Worm (Caenorhabditis elegans) whole organism, early embryonic: ENCODE data around the gene nhr-280.
"Not testable (repeated sequence)": the region's sequence is repeated elsewhere in the genome, so short reads cannot be mapped to it uniquely, and the experiment has no call there.

Experiments
- B0310.2 ChIP-seq: sonication (generic microtip); optimal IDR thresholded peaks from 2 replicates; lab custom pipeline; 2016; ENCODE audit warnings: mild to moderate bottlenecking, missing genetic modification characterization, missing compliant biosample characterization
- F13C5.2 ChIP-seq: sonication (generic microtip); optimal IDR thresholded peaks from 2 replicates; lab custom pipeline; 2017; ENCODE audit warnings: mild to moderate bottlenecking, missing genetic modification characterization, inconsistent platforms, missing compliant biosample characterization
- aly-1 ChIP-seq: sonication (generic microtip); optimal IDR thresholded peaks from 2 replicates; lab custom pipeline; 2016; ENCODE audit warnings: missing genetic modification characterization, missing compliant biosample characterization
- ama-1 ChIP-seq: fragments of 150-350 bp; optimal IDR thresholded peaks from 2 replicates; lab custom pipeline; 2014
- ceh-13 ChIP-seq: fragments of 200-800 bp; sonication (Bioruptor generic); optimal IDR thresholded peaks from 2 replicates; lab custom pipeline; 2018; ENCODE audit warnings: mild to moderate bottlenecking, missing genetic modification characterization, missing compliant biosample characterization
- ceh-36 ChIP-seq: sonication (generic microtip); optimal IDR thresholded peaks from 2 replicates; lab custom pipeline; 2016; ENCODE audit warnings: missing genetic modification characterization, inconsistent platforms, missing compliant biosample characterization
- ets-7 ChIP-seq: sonication (generic microtip); optimal IDR thresholded peaks from 2 replicates; lab custom pipeline; 2016; ENCODE audit warnings: missing genotype, missing genetic modification characterization, missing compliant biosample characterization
- flt-1 ChIP-seq: fragments of 200-800 bp; sonication (Bioruptor generic); IDR thresholded peaks from 2 replicates; pipeline ENCODE4 v1.3.6; 2022; ENCODE audit warnings: missing genetic modification characterization, missing compliant biosample characterization
- hmbx-1 ChIP-seq: sonication (generic microtip); optimal IDR thresholded peaks from 2 replicates; lab custom pipeline; 2016; ENCODE audit warnings: mild to moderate bottlenecking, missing genetic modification characterization, missing compliant biosample characterization
- hmg-4 ChIP-seq: fragments of 200-800 bp; sonication (Bioruptor generic); optimal IDR thresholded peaks from 2 replicates; lab custom pipeline; 2018; ENCODE audit warnings: mild to moderate bottlenecking, missing genetic modification characterization, missing compliant biosample characterization
- hnd-1 ChIP-seq: sonication (generic microtip); optimal IDR thresholded peaks from 2 replicates; lab custom pipeline; 2016; ENCODE audit warnings: missing genetic modification characterization, missing compliant biosample characterization
- pes-1 ChIP-seq: fragments of 200-800 bp; sonication (Bioruptor generic); IDR thresholded peaks from 2 replicates; pipeline ENCODE4 v1.3.6; 2022; ENCODE audit warnings: missing genetic modification reagents, missing genetic modification characterization, missing compliant biosample characterization
- scrt-1 ChIP-seq: fragments of 200-800 bp; sonication (Bioruptor generic); IDR thresholded peaks from 2 replicates; pipeline ENCODE4 v1.3.6; 2022; ENCODE audit warnings: missing genetic modification characterization, missing compliant biosample characterization
- sea-1 ChIP-seq: fragments of 200-800 bp; sonication (Bioruptor generic); conservative IDR thresholded peaks from 2 replicates; pipeline ENCODE4 v1.3.6; 2022; ENCODE audit warnings: missing genetic modification characterization, missing compliant biosample characterization
- tbx-11 ChIP-seq: fragments of 200-800 bp; sonication (Bioruptor generic); IDR thresholded peaks from 2 replicates; pipeline ENCODE4 v1.3.6; 2022; ENCODE audit warnings: missing genetic modification characterization, missing compliant biosample characterization
- tbx-37 ChIP-seq: fragments of 200-800 bp; sonication (Bioruptor generic); conservative IDR thresholded peaks from 2 replicates; pipeline ENCODE4 v1.3.6; 2022; ENCODE audit warnings: missing genetic modification reagents, missing genetic modification characterization, missing compliant biosample characterization
- tra-4 ChIP-seq: sonication (generic microtip); optimal IDR thresholded peaks from 2 replicates; lab custom pipeline; 2017; ENCODE audit warnings: missing genetic modification characterization, missing compliant biosample characterization

Gene nhr-280

DNA sequence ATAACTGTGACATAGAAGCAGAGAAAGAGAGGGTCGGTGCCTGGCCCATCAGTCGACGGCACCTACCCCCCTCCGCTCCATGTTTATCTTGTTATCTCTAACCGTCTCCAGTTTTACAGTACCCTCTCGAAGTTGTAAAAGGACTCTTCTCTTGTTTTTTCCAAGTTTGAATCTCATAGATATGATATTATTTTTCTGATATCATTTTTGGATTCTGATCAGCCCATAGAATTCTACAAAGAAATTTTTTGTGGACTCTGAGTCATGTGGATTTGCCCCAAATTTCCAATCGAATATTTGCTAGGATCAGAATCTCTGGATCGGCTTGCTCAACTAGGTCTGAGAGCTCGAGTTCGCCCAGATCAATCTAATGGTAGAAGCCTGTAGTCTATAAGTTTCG is 15.9 kb downstream of the nhr-280 start, which contains the start of gene C29F9.6:
Gene C29F9.6, plus strand, starts transcription at position 301 of the 400 bp plus-strand sequence.
- TF ChIP-seq hmbx-1 (tag; lab: Kevin White, UChicago) (no peak), tbx-11 (GFP tag; lab: Robert Waterston, UW) (no peak), ama-1 (lab: Kevin White, UChicago) (no peak), sea-1 (GFP tag; lab: Robert Waterston, UW) (no peak), tra-4 (tag; lab: Kevin White, UChicago) (no peak), ceh-13 (no peak), hnd-1 (no peak), pes-1 (no peak), B0310.2 (tag; lab: Kevin White, UChicago) (no peak), ets-7 (tag; lab: Kevin White, UChicago) (no peak), tbx-37 (GFP tag; lab: Robert Waterston, UW) (no peak), flt-1 (no peak), hmg-4 (GFP tag; lab: Kevin White, UChicago) (no peak), ceh-36 (no peak), aly-1 (tag; lab: Kevin White, UChicago) (no peak), scrt-1 (GFP tag; lab: Robert Waterston, UW) (no peak), F13C5.2 (tag; lab: Kevin White, UChicago) (no peak)

DNA sequence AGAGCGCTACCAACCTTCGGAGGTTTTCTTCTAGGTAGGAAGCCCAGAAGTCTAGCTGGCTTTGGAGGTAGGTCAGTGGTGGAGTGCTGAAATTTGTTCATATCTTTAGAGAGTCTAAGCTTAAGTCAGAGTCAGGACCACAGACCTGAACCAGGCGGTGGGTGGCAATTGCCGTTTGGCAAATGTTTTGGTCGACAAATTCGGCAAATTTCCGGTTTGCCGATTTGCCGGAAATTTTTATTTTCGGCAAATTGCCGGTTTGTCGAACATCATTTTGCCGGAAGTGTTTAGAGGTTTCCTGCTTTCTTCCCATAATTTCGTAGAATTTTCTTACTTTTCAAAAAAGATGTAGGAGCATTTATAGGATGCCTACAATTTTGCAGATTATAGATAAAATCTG is 31.7 kb downstream of the nhr-280 start, which contains the start of gene C29F9.9:
Gene C29F9.9, minus strand, starts transcription at position 101 of the 400 bp plus-strand sequence.
- TF ChIP-seq B0310.2 (tag; lab: Kevin White, UChicago); ama-1 (lab: Kevin White, UChicago); pes-1: not testable (repeated sequence)

DNA sequence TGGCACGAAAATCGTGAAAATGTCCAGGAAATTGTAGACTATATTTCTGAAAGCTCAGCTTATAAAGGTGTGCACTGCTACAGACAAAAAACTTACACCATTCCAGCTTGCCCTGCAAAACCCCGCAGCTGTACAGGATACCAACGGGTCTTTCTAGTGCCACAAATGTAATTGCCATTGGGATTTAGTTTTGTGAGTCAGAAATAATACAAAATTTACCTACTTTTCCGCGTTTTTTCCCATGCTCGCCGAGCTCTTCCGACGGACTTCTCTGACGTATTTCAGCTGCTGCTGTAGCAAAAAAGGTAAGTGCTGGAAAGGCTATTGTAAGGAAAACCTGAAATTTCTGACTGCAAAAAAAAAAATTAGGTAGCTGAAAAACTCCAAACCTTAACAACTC is 33.5 kb downstream of the nhr-280 start, which contains the start of gene C29F9.8:
Gene C29F9.8, minus strand, starts transcription at position 101 of the 400 bp plus-strand sequence.
- TF ChIP-seq flt-1; scrt-1 (GFP tag; lab: Robert Waterston, UW); ceh-36: not testable (repeated sequence)

- no peak for TF ChIP-seq hmbx-1 (tag; lab: Kevin White, UChicago)
- no peak for TF ChIP-seq tbx-37 (GFP tag; lab: Robert Waterston, UW)
- TF ChIP-seq scrt-1 (GFP tag; lab: Robert Waterston, UW), result no peak
- no peak for TF ChIP-seq B0310.2 (tag; lab: Kevin White, UChicago)
- no peak for TF ChIP-seq flt-1
- no peak for TF ChIP-seq F13C5.2 (tag; lab: Kevin White, UChicago)
- no peak for TF ChIP-seq hnd-1
- no peak for TF ChIP-seq aly-1 (tag; lab: Kevin White, UChicago)
- no peak for TF ChIP-seq ceh-13
- no peak for TF ChIP-seq ceh-36
- no peak for TF ChIP-seq ets-7 (tag; lab: Kevin White, UChicago)
Measured at ce11 chrIII:96196-96595, 34.4 kb downstream of the nhr-280 start.

ce11 chrIII:94759-95330 is 35.7 kb downstream of the nhr-280 start, which contains the start of gene pat-4:
Gene pat-4 (minus strand): TSS chrIII:94809.
- TF ChIP-seq F13C5.2 (tag; lab: Kevin White, UChicago) (no peak), aly-1 (tag; lab: Kevin White, UChicago) (no peak), tbx-11 (GFP tag; lab: Robert Waterston, UW) (no peak), pes-1 (no peak), hmg-4 (GFP tag; lab: Kevin White, UChicago) (peak; percentile 61), tra-4 (tag; lab: Kevin White, UChicago) (no peak), hmbx-1 (tag; lab: Kevin White, UChicago) (no peak)

ce11 chrIII:92247-92646 is 38.3 kb downstream of the nhr-280 start:
- TF ChIP-seq B0310.2 (tag; lab: Kevin White, UChicago) (no peak), ets-7 (tag; lab: Kevin White, UChicago) (no peak), hmbx-1 (tag; lab: Kevin White, UChicago) (no peak), hmg-4 (GFP tag; lab: Kevin White, UChicago) (no peak), sea-1 (GFP tag; lab: Robert Waterston, UW) (no peak), tra-4 (tag; lab: Kevin White, UChicago) (no peak), hnd-1 (no peak), tbx-37 (GFP tag; lab: Robert Waterston, UW) (no peak), pes-1 (no peak), aly-1 (tag; lab: Kevin White, UChicago) (no peak)

ce11 chrIII:89155-89554 is 41.4 kb downstream of the nhr-280 start:
- TF ChIP-seq sea-1 (GFP tag; lab: Robert Waterston, UW) (peak; percentile 76), ceh-36 (peak; percentile 66), tra-4 (tag; lab: Kevin White, UChicago) (peak; percentile 44), flt-1 (peak; percentile 67), F13C5.2 (tag; lab: Kevin White, UChicago) (peak; percentile 52), ets-7 (tag; lab: Kevin White, UChicago) (no peak), hmg-4 (GFP tag; lab: Kevin White, UChicago) (no peak), hmbx-1 (tag; lab: Kevin White, UChicago) (peak; percentile 12), ama-1 (lab: Kevin White, UChicago) (peak; percentile 4), pes-1 (peak; percentile 76)

DNA sequence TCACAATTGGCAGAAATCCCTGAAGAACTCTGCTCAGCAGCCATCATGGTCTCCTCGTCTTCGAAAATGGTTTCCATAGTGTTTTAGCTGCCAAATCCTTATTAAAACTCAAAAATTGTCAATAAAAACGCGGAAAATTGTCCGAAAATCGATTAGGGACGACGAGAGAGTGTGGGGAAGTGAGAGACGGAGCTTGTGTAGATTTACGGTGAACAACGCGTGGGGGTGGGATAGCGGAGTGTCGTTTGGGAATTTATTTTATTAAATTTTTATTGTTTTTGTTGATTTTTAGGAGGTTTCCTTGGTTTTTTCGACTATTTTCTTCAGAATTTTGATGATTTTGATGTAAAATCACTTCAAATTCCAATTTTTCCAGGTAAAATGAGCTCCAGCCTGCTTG is 43.4 kb downstream of the nhr-280 start, which contains the start of the genes F54C4.4 and mrpl-40:
Gene F54C4.4, minus strand, starts transcription at position 199 of the 400 bp plus-strand sequence.
Gene mrpl-40, plus strand, starts transcription at position 377 of the 400 bp plus-strand sequence.
- TF ChIP-seq F13C5.2 (tag; lab: Kevin White, UChicago) (peak; percentile 33), hmbx-1 (tag; lab: Kevin White, UChicago) (no peak), ama-1 (lab: Kevin White, UChicago) (no peak), flt-1 (0 out of 2 replicates have a peak, but pooled peaks have one; percentile 27), aly-1 (tag; lab: Kevin White, UChicago) (no peak), tbx-37 (GFP tag; lab: Robert Waterston, UW) (0 out of 2 replicates have a peak, but pooled peaks have one; percentile 15)
